Worm (Caenorhabditis elegans) whole organism, young adult: Measurements from ENCODE around the gene pgl-1.

ENCODE experiments used
- C06A6.2 ChIP-seq: fragments of 200-800 bp; sonication (Bioruptor generic); conservative IDR thresholded peaks from 2 replicates; pipeline ENCODE4 v1.3.6; 2022; ENCODE audit warnings: missing genetic modification characterization, missing compliant biosample characterization
- D2030.7 ChIP-seq: fragments of 200-800 bp; sonication (Bioruptor generic); IDR thresholded peaks from 2 replicates; pipeline ENCODE4 v1.3.6; 2022; ENCODE audit warnings: missing genetic modification reagents, missing genetic modification characterization, missing compliant biosample characterization
- F37B4.10 ChIP-seq: fragments of 200-800 bp; sonication (Bioruptor generic); IDR thresholded peaks from 2 replicates; pipeline ENCODE4 v1.3.6; 2022; ENCODE audit warnings: missing genetic modification characterization, missing compliant biosample characterization
- F55B11.4 ChIP-seq: sonication (generic microtip); optimal IDR thresholded peaks from 2 replicates; lab custom pipeline; 2016; ENCODE audit warnings: missing compliant biosample characterization, missing genetic modification characterization, borderline replicate concordance; ENCODE audit not compliant: insufficient read depth
- F57A8.1 ChIP-seq: fragments of 200-800 bp; sonication (Bioruptor generic); optimal IDR thresholded peaks from 2 replicates; lab custom pipeline; 2018; ENCODE audit warnings: mild to moderate bottlenecking, missing genetic modification characterization, moderate library complexity, missing compliant biosample characterization
- K12H6.12 ChIP-seq: fragments of 200-800 bp; sonication (Bioruptor generic); optimal IDR thresholded peaks from 2 replicates; lab custom pipeline; 2018; ENCODE audit warnings: mild to moderate bottlenecking, missing genetic modification characterization, missing compliant biosample characterization
- T07F8.4 ChIP-seq: sonication (generic microtip); optimal IDR thresholded peaks from 2 replicates; lab custom pipeline; 2016; ENCODE audit warnings: mild to moderate bottlenecking, missing genetic modification characterization, moderate library complexity, missing compliant biosample characterization
- Y53F4B.3 ChIP-seq: fragments of 200-800 bp; sonication (Bioruptor generic); IDR thresholded peaks from 2 replicates; pipeline ENCODE4 v1.3.6; 2022; ENCODE audit warnings: missing genetic modification reagents, missing genetic modification characterization, missing compliant biosample characterization
- Y79H2A.3 ChIP-seq: fragments of 200-800 bp; sonication (Bioruptor generic); conservative IDR thresholded peaks from 2 replicates; pipeline ENCODE4 v1.3.6; 2022; ENCODE audit warnings: missing genetic modification reagents, missing genetic modification characterization, missing compliant biosample characterization
- Y95B8A.8 ChIP-seq: fragments of 200-800 bp; sonication (Bioruptor generic); IDR thresholded peaks from 2 replicates; pipeline ENCODE4 v1.3.6; 2022; ENCODE audit warnings: missing genetic modification reagents, missing genetic modification characterization, missing compliant biosample characterization
- akir-1 ChIP-seq: fragments of 200-800 bp; sonication (Bioruptor generic); optimal IDR thresholded peaks from 2 replicates; lab custom pipeline; 2018; ENCODE audit warnings: mild to moderate bottlenecking, missing genetic modification characterization, moderate library complexity, missing compliant biosample characterization
- aptf-2 ChIP-seq: fragments of 200-800 bp; sonication (Bioruptor generic); conservative IDR thresholded peaks from 2 replicates; pipeline ENCODE4 v1.3.6; 2022; ENCODE audit warnings: missing genetic modification reagents, missing genetic modification characterization, missing compliant biosample characterization
- cebp-2 ChIP-seq: fragments of 200-800 bp; sonication (Bioruptor generic); IDR thresholded peaks from 2 replicates; pipeline ENCODE4 v1.3.6; 2022; ENCODE audit warnings: missing genetic modification characterization, missing compliant biosample characterization
- ceh-40 ChIP-seq: fragments of 200-800 bp; sonication (Bioruptor generic); IDR thresholded peaks from 2 replicates; pipeline ENCODE4 v1.3.6; 2022; ENCODE audit warnings: missing genetic modification characterization, missing compliant biosample characterization
- ceh-79 ChIP-seq: sonication (generic microtip); optimal IDR thresholded peaks from 2 replicates; lab custom pipeline; 2017; ENCODE audit warnings: mild to moderate bottlenecking, missing genetic modification characterization, missing compliant biosample characterization
- dpl-1 ChIP-seq: fragments of 150-350 bp; optimal IDR thresholded peaks from 2 replicates; lab custom pipeline; 2014; ENCODE audit warnings: missing biosample characterization, missing genetic modification reagents, missing genetic modification characterization
- efl-1 ChIP-seq: fragments of 150-350 bp; optimal IDR thresholded peaks from 2 replicates; lab custom pipeline; 2014; ENCODE audit warnings: missing biosample characterization, missing genetic modification reagents, missing genetic modification characterization
- gei-17 ChIP-seq: fragments of 200-800 bp; sonication (Bioruptor generic); optimal IDR thresholded peaks from 2 replicates; lab custom pipeline; 2018; ENCODE audit warnings: mild to moderate bottlenecking, missing genetic modification characterization, missing compliant biosample characterization
- him-1 ChIP-seq: sonication (generic microtip); optimal IDR thresholded peaks from 2 replicates; lab custom pipeline; 2016; ENCODE audit warnings: missing genotype, missing genetic modification reagents, missing genetic modification characterization, missing compliant biosample characterization
- hlh-26 ChIP-seq: fragments of 200-800 bp; sonication (Bioruptor generic); conservative IDR thresholded peaks from 2 replicates; pipeline ENCODE4 v1.3.6; 2022; ENCODE audit warnings: missing genetic modification reagents, missing genetic modification characterization, missing compliant biosample characterization
- lin-26 ChIP-seq: fragments of 200-800 bp; sonication (Bioruptor generic); IDR thresholded peaks from 2 replicates; pipeline ENCODE4 v1.3.6; 2022; ENCODE audit warnings: missing genetic modification reagents, missing genetic modification characterization, missing compliant biosample characterization
- lin-40 ChIP-seq: sonication (generic microtip); optimal IDR thresholded peaks from 2 replicates; lab custom pipeline; 2016; ENCODE audit warnings: missing genetic modification characterization, mild to moderate bottlenecking, missing compliant biosample characterization, missing genotype, missing genetic modification reagents
- madf-3 ChIP-seq: fragments of 200-800 bp; sonication (Bioruptor generic); IDR thresholded peaks from 2 replicates; pipeline ENCODE4 v1.3.6; 2022; ENCODE audit warnings: missing genetic modification reagents, missing genetic modification characterization, missing compliant biosample characterization
- mes-4 ChIP-seq: sonication (generic microtip); optimal IDR thresholded peaks from 2 replicates; lab custom pipeline; 2016; ENCODE audit warnings: missing genotype, missing genetic modification characterization, missing compliant biosample characterization
- nfyb-1 ChIP-seq: fragments of 200-800 bp; sonication (Bioruptor generic); IDR thresholded peaks from 2 replicates; pipeline ENCODE4 v1.3.6; 2022; ENCODE audit warnings: missing genetic modification reagents, missing genetic modification characterization, missing compliant biosample characterization
- nhr-27 ChIP-seq: fragments of 200-800 bp; sonication (Bioruptor generic); optimal IDR thresholded peaks from 2 replicates; lab custom pipeline; 2018; ENCODE audit warnings: mild to moderate bottlenecking, missing genetic modification characterization, moderate library complexity, missing compliant biosample characterization
- nhr-80 ChIP-seq: sonication (generic microtip); optimal IDR thresholded peaks from 2 replicates; lab custom pipeline; 2016; ENCODE audit warnings: missing genetic modification characterization, missing compliant biosample characterization
- nhr-90 ChIP-seq: sonication (generic microtip); optimal IDR thresholded peaks from 2 replicates; lab custom pipeline; 2016; ENCODE audit warnings: missing genotype, mild to moderate bottlenecking, missing genetic modification characterization, missing compliant biosample characterization
- sptf-2 ChIP-seq: fragments of 200-800 bp; sonication (Bioruptor generic); optimal IDR thresholded peaks from 2 replicates; lab custom pipeline; 2018; ENCODE audit warnings: mild to moderate bottlenecking, missing genetic modification characterization, missing compliant biosample characterization
- ztf-25 ChIP-seq: fragments of 200-800 bp; sonication (Bioruptor generic); IDR thresholded peaks from 2 replicates; pipeline ENCODE4 v1.3.6; 2022; ENCODE audit warnings: missing genetic modification reagents, missing genetic modification characterization, missing compliant biosample characterization

pgl-1 gene

ce11 chrIV:6941101-6941500 is 36.0 kb downstream of the pgl-1 start (continued):
- TF ChIP-seq Y95B8A.8 (GFP tag; lab: Robert Waterston, UW), result no peak

- TF ChIP-seq ztf-25 (no peak), nfyb-1 (no peak), akir-1 (GFP tag; lab: Kevin White, UChicago) (no peak), F55B11.4 (tag; lab: Kevin White, UChicago) (no peak), hlh-26 (GFP tag; lab: Robert Waterston, UW) (no peak), dpl-1 (GFP tag; lab: Kevin White, UChicago) (no peak), F57A8.1 (GFP tag; lab: Kevin White, UChicago) (no peak), aptf-2 (GFP tag; lab: Robert Waterston, UW) (no peak), nhr-27 (tag; lab: Kevin White, UChicago) (no peak), ceh-40 (no peak), nhr-90 (tag; lab: Kevin White, UChicago) (no peak)
Measured at ce11 chrIV:6937548-6937947, 39.6 kb downstream of the pgl-1 start, which contains the start of gene npr-12. npr-12 (minus strand) TSS chrIV:6937648.

ce11 chrIV:6928417-6928816 is 48.7 kb downstream of the pgl-1 start, which contains the start of gene cest-6:
cest-6 (minus strand) TSS chrIV:6928517.
- no peak for TF ChIP-seq cebp-2 (GFP tag; lab: Robert Waterston, UW)
- no peak for TF ChIP-seq nfyb-1
- no peak for TF ChIP-seq sptf-2
- TF ChIP-seq Y53F4B.3 (GFP tag; lab: Robert Waterston, UW), result no peak
- TF ChIP-seq F37B4.10, result no peak
- no peak for TF ChIP-seq efl-1 (GFP tag; lab: Kevin White, UChicago)
- TF ChIP-seq madf-3 (GFP tag; lab: Robert Waterston, UW), result no peak
- TF ChIP-seq lin-40 (tag; lab: Kevin White, UChicago), result no peak
- no peak for TF ChIP-seq ceh-79 (tag; lab: Kevin White, UChicago)
- no peak for TF ChIP-seq C06A6.2 (GFP tag; lab: Robert Waterston, UW)
- no peak for TF ChIP-seq ceh-40
- TF ChIP-seq T07F8.4 (tag; lab: Kevin White, UChicago), result no peak
- TF ChIP-seq lin-26, result no peak
- no peak for TF ChIP-seq nhr-80 (tag; lab: Kevin White, UChicago)
- no peak for TF ChIP-seq hlh-26 (GFP tag; lab: Robert Waterston, UW)
- no peak for TF ChIP-seq Y79H2A.3 (GFP tag; lab: Robert Waterston, UW)
- TF ChIP-seq him-1, result no peak
- TF ChIP-seq gei-17 (GFP tag; lab: Kevin White, UChicago), result no peak

- TF ChIP-seq mes-4 (tag; lab: Kevin White, UChicago) (no peak), Y95B8A.8 (GFP tag; lab: Robert Waterston, UW) (no peak), D2030.7 (GFP tag; lab: Robert Waterston, UW) (no peak), gei-17 (GFP tag; lab: Kevin White, UChicago) (no peak), K12H6.12 (tag; lab: Kevin White, UChicago) (no peak)
Measured at ce11 chrIV:6925520-6925919, 51.6 kb downstream of the pgl-1 start.
